Worm (Caenorhabditis elegans): ENCODE data around the gene B0547.2.

The B0547.2 gene

ce11 chrIV:5690386-5691080, 44.7 kb downstream of the B0547.2 start, which contains the start of gene C55C3.8:
C55C3.8 (plus strand) TSS chrIV:5691030.
- no peak for TF ChIP-seq nhr-6 (tag; optimal IDR thresholded peaks at IDR 0.05)
- TF ChIP-seq ZK546.5 (tag; optimal IDR thresholded peaks at IDR 0.05) = no peak
- TF ChIP-seq mdl-1 (tag; optimal IDR thresholded peaks at IDR 0.05) = no peak
- TF ChIP-seq Y55F3AM.14 (GFP tag; optimal IDR thresholded peaks at IDR 0.05) = no peak
- TF ChIP-seq ceh-16 (tag; optimal IDR thresholded peaks at IDR 0.05) = no peak
- TF ChIP-seq sma-3 (GFP tag; optimal IDR thresholded peaks at IDR 0.05) = no peak
- no peak for TF ChIP-seq gmeb-1 (tag; optimal IDR thresholded peaks at IDR 0.05)
- no peak for TF ChIP-seq nhr-25 (tag; optimal IDR thresholded peaks at IDR 0.05)
- no peak for TF ChIP-seq skn-1 (tag; optimal IDR thresholded peaks at IDR 0.05)
- no peak for TF ChIP-seq unc-39 (tag; optimal IDR thresholded peaks at IDR 0.05)
- TF ChIP-seq mab-5 (tag; optimal IDR thresholded peaks at IDR 0.05) = no peak
- no peak for TF ChIP-seq dmd-4 (tag; optimal IDR thresholded peaks at IDR 0.05)
- no peak for TF ChIP-seq unc-55 (GFP tag; optimal IDR thresholded peaks at IDR 0.05)
